Worm (Caenorhabditis elegans) whole organism, L4 larva: Measurements from ENCODE around the gene srlf-5.

Experiments used
- ceh-28 ChIP-seq: fragments of 150-350 bp; optimal IDR thresholded peaks from 2 replicates; lab custom pipeline; 2014; ENCODE audit warnings: missing biosample characterization, missing genetic modification reagents, missing genetic modification characterization
- hlh-30 ChIP-seq: sonication (generic microtip); optimal IDR thresholded peaks from 2 replicates; lab custom pipeline; 2017; ENCODE audit warnings: antibody characterized with exemption, mild to moderate bottlenecking, missing genetic modification characterization, missing compliant biosample characterization; ENCODE audit not compliant: insufficient read depth
- mdl-1 ChIP-seq, 2 experiments: fragments of 150-350 bp in 1 of 2; sonication (generic microtip) in 1 of 2; optimal IDR thresholded peaks; 2 replicates each; lab custom pipeline; 2014 to 2017; ENCODE audit warnings: missing biosample characterization in 2 of 2, missing genetic modification characterization in 2 of 2
- nhr-237 ChIP-seq: sonication (generic microtip); optimal IDR thresholded peaks from 2 replicates; lab custom pipeline; 2017; ENCODE audit warnings: missing biosample characterization, missing genetic modification characterization
- nhr-6 ChIP-seq: fragments of 150-350 bp; optimal IDR thresholded peaks from 2 replicates; lab custom pipeline; 2014; ENCODE audit warnings: missing biosample characterization, missing genetic modification characterization
- snpc-4 ChIP-seq: fragments of 150-350 bp; optimal IDR thresholded peaks from 2 replicates; lab custom pipeline; 2014; ENCODE audit warnings: missing biosample characterization, missing genetic modification characterization

DNA sequence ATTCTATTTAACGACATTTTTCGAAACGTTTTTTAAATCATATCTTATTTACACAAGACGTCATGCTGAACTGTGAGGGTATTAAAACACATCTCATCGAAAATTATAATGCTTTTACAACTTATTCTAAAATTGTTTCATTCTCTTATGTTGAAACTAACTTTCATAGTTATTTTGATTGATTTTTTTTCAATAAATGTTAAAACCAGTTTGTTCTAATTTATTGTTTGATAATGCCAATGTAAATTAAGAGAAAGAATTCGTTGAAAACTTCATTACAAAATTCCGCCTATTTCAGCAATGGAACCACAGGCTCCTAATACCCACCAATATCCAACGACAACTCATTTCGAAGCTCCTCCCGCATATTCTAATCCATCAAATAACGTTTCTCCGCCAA, 31.5 kb downstream of the srlf-5 start, which contains the start of gene K08D8.11:
- no peak for TF ChIP-seq hlh-30 (tag; lab: Kevin White, UChicago)
- no peak for TF ChIP-seq ceh-28
- no peak for TF ChIP-seq nhr-237 (tag; lab: Kevin White, UChicago)
- TF ChIP-seq mdl-1 (tag; optimal IDR thresholded peaks at IDR 0.05; lab: Kevin White, UChicago): no peak
- no peak for TF ChIP-seq snpc-4 (tag; lab: Kevin White, UChicago)
- no peak for TF ChIP-seq nhr-6
